Worm (Caenorhabditis elegans): Measurements from ENCODE around the gene F40H3.1.

Gene F40H3.1

DNA sequence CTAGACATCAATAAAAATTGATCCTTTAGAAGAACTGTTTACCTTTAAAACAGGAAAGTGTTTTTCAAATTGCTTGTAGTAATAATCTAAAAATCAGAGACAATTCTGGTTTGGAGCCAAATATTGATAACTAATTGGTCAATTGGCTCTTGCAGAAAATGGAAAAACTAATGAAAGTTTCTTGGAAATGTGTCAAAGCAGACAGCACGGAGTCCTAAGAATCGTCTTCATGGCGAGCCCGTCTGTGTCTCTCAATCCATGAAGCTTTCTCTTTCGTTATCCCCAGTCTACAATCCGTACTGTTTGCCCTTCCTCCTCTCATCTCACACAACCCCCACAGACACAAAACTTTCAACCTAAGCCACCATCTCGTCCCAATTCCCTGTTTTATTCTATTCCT is at the start of gene F40H3.1:
Gene F40H3.1 (plus strand): TSS at position 301 of the 400 bp plus-strand sequence.
- TF ChIP-seq fos-1 (tag; optimal IDR thresholded peaks at IDR 0.05) (no peak), vab-7 (GFP tag; IDR thresholded peaks at IDR 0.05) (no peak), saeg-2 (GFP tag; IDR thresholded peaks at IDR 0.05) (no peak), php-3 (GFP tag; IDR thresholded peaks at IDR 0.05) (no peak), ctbp-1 (GFP tag; IDR thresholded peaks at IDR 0.05) (no peak), F49E8.2 (tag; optimal IDR thresholded peaks at IDR 0.05; ENCODE audit: borderline replicate concordance) (no peak), hmg-1.1 (GFP tag; IDR thresholded peaks at IDR 0.05) (no peak), F10B5.3 (tag; optimal IDR thresholded peaks at IDR 0.05) (no peak), nhr-28 (tag; optimal IDR thresholded peaks at IDR 0.05) (no peak), ZK337.2 (GFP tag; IDR thresholded peaks at IDR 0.05) (no peak), zfp-3 (GFP tag; conservative IDR thresholded peaks at IDR 0.05) (no peak), nhr-42 (GFP tag; IDR thresholded peaks at IDR 0.05) (no peak)

- TF ChIP-seq mxl-2 (GFP tag; conservative IDR thresholded peaks at IDR 0.05) (no peak), unc-130 (GFP tag; optimal IDR thresholded peaks at IDR 0.05) (no peak), lin-1 (GFP tag; IDR thresholded peaks at IDR 0.05) (no peak), lin-29 (GFP tag; IDR thresholded peaks at IDR 0.05) (no peak), R02D3.7 (tag; optimal IDR thresholded peaks at IDR 0.05) (no peak), tag-97 (GFP tag; IDR thresholded peaks at IDR 0.05) (no peak), nhr-6 (tag; optimal IDR thresholded peaks at IDR 0.05) (no peak), pqm-1 (tag; optimal IDR thresholded peaks at IDR 0.05) (no peak), ceh-44 (GFP tag; IDR thresholded peaks at IDR 0.05) (no peak)
These were observed 47.0 kb upstream of the F40H3.1 start, which contains the start of gene abts-3 for ce11 chrII:6132595-6132994. Gene abts-3, plus strand, starts transcription at chrII:6132895.

DNA sequence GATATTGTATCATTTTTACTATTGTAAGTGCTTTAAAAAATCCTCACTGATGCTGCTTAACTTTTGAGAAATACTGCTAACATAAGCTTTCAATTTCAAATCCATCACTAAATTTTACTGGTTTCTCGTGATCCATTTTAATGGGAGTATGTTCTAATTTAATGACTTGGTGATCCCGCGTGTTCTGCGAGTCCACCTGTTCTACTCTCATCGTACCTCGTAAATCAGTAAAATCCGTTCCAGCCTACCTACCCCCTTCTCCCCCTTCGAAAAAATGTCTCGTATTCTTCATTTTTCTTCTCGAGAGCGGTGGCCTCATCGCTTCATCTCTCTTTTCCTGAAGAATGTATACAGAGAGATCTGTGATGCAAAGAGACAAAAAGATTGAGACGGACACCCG is 44.1 kb upstream of the F40H3.1 start:
- peak in 1 of 2 experiments; percentile 90 for TF ChIP-seq unc-62 (GFP tag; optimal IDR thresholded peaks at IDR 0.05 in 1 of 2)
- TF ChIP-seq unc-62 (tag; optimal IDR thresholded peaks at IDR 0.05), result no peak
- no peak for TF ChIP-seq lim-7 (GFP tag; IDR thresholded peaks at IDR 0.05)
- no peak for TF ChIP-seq zfp-3 (GFP tag; conservative IDR thresholded peaks at IDR 0.05)

ce11 chrII:6136712-6137111 is 42.9 kb upstream of the F40H3.1 start:
- TF ChIP-seq snpc-1.2 (GFP tag; IDR thresholded peaks at IDR 0.05), result no peak
- peak; percentile 17 for TF ChIP-seq hlh-11 (tag; optimal IDR thresholded peaks at IDR 0.05)
- peak in 1 of 2 experiments; percentile 63 for TF ChIP-seq daf-16 (GFP tag; optimal IDR thresholded peaks at IDR 0.05)
- TF ChIP-seq daf-16 (tag; optimal IDR thresholded peaks at IDR 0.05), result no peak

- no peak for TF ChIP-seq hlh-11 (tag; optimal IDR thresholded peaks at IDR 0.05)
- TF ChIP-seq T20F7.1 (GFP tag; optimal IDR thresholded peaks at IDR 0.05), result no peak
- no peak for TF ChIP-seq F26F4.8 (GFP tag; conservative IDR thresholded peaks at IDR 0.05)
- no peak for TF ChIP-seq unc-62 (GFP tag; optimal IDR thresholded peaks at IDR 0.05 in 1 of 2)
- no peak for TF ChIP-seq unc-62 (tag; optimal IDR thresholded peaks at IDR 0.05)
- no peak for TF ChIP-seq lsy-2 (tag; optimal IDR thresholded peaks at IDR 0.05)
- no peak for TF ChIP-seq Y75B8A.6 (GFP tag; IDR thresholded peaks at IDR 0.05)
These were observed 41.5 kb upstream of the F40H3.1 start for ce11 chrII:6138138-6138537.

DNA sequence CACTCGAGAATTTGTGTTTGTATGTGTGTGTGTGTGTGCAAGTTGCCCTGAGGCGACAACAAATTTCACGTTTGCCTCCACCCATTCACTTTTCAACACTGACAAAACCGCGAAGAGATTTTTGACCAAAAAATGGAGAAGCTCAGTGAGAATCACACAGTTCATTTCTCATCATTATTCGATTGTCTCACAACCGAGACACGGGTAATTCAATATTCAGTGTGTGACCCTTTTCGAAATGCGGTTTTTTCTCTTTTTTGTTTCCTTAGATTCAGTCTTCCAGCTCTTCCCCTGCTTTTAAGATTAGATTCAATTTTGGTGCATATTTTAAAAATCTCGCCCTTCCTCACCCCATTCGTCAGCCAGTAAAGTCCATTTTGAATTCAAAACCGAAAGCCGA is 40.1 kb upstream of the F40H3.1 start:
- TF ChIP-seq lin-39 (tag; optimal IDR thresholded peaks at IDR 0.05) (no peak), sdz-12 (GFP tag; optimal IDR thresholded peaks at IDR 0.05) (no peak), duxl-1 (tag; optimal IDR thresholded peaks at IDR 0.05; ENCODE audit: poor library complexity) (no peak), tag-97 (GFP tag; IDR thresholded peaks at IDR 0.05) (no peak), dpl-1 (GFP tag; optimal IDR thresholded peaks at IDR 0.05) (no peak), ces-1 (GFP tag; optimal IDR thresholded peaks at IDR 0.05) (peak; percentile 15), zag-1 (tag; optimal IDR thresholded peaks at IDR 0.05) (no peak)
